Worm (Caenorhabditis elegans): ENCODE data around the gene F58D2.2.

ce11 chrIV:13167534-13167933 is 22.0 kb upstream of the F58D2.2 start:
- no peak for TF ChIP-seq attf-6 (GFP tag; IDR thresholded peaks at IDR 0.05)
- TF ChIP-seq ztf-18 (tag; optimal IDR thresholded peaks at IDR 0.05) = no peak
- TF ChIP-seq ceh-27 (GFP tag; optimal IDR thresholded peaks at IDR 0.05) = no peak
- TF ChIP-seq ceh-58 (GFP tag; IDR thresholded peaks at IDR 0.05) = no peak
- no peak for TF ChIP-seq pha-4 (tag; optimal IDR thresholded peaks at IDR 0.05)
- TF ChIP-seq rcor-1 (GFP tag; IDR thresholded peaks at IDR 0.05) = no peak
- no peak for TF ChIP-seq Y95B8A.8 (GFP tag; IDR thresholded peaks at IDR 0.05)
- TF ChIP-seq F49E8.2 (tag; optimal IDR thresholded peaks at IDR 0.05; ENCODE audit: insufficient read depth) = no peak
- no peak for TF ChIP-seq F57A8.1 (GFP tag; optimal IDR thresholded peaks at IDR 0.05)
- no peak for TF ChIP-seq ama-1 (optimal IDR thresholded peaks at IDR 0.05)
- TF ChIP-seq ama-1 (GFP tag; optimal IDR thresholded peaks at IDR 0.05) = no peak
- TF ChIP-seq T07F8.4 (tag; optimal IDR thresholded peaks at IDR 0.05) = no peak
- TF ChIP-seq lin-35 (GFP tag; optimal IDR thresholded peaks at IDR 0.05) = no peak
- TF ChIP-seq ceh-40 (GFP tag; IDR thresholded peaks at IDR 0.05) = no peak
- TF ChIP-seq dpl-1 (GFP tag; optimal IDR thresholded peaks at IDR 0.05) = no peak

All from whole organism, young adult.